Comparison of ENCODE assay signal across 1 fruit fly cellular context in the genomic region with DNA sequence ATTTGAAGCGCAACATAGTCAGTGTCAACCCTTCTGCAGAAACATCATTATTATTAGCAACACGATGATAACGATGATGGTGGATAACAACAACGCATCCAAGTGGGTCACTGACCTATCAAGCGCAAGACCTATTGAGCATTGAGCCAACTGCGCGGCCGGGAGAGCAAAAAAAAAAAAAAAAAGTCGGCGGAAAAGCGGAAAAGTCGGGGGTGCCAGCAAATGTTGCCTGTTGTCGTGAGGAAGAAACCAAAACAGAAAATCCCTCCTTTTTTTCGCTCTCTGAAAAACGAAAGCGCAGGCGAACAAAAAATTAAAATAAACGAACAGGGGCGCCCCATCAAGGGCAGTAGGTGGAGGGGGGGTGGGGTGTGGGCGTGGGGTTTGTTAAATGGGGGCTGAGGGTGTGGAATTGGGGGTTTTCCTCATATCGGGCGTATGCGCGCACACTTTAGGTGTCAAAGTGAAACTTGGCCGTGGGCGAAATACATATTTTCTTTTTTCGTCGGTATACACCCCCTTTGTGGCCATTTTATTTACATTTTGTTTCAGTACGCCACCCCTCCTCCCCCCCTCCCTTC.
A peak's percentile ranks its signal among the peaks of the same experiment; 100 is the strongest.
TF ChIP-seq lines count a peak whose summit lies in the region.

No protein-coding gene starts in this region.

TF ChIP-seq in whole organism, embryonic, 481 proteins besides CTCF, POLR2A, EP300 and RAD21 (continued from another document):
- TF ChIP-seq CG8281 (tag; optimal IDR thresholded peaks at IDR 0.05; lab: Kevin White, UChicago) = no peak
- TF ChIP-seq sob (GFP tag; IDR thresholded peaks at IDR 0.05; lab: Robert Waterston, UW) = 0 out of 2 replicates have a peak, but pooled peaks have one; percentile 5
- TF ChIP-seq stc (GFP tag; IDR thresholded peaks at IDR 0.05; lab: Robert Waterston, UW) = no peak
- no peak for TF ChIP-seq CG3995 (GFP tag; optimal IDR thresholded peaks at IDR 0.05; lab: Kevin White, UChicago)
- TF ChIP-seq crol (GFP tag; IDR thresholded peaks at IDR 0.05; lab: Robert Waterston, UW) = peak; percentile 89
- TF ChIP-seq Gsc (GFP tag; IDR thresholded peaks at IDR 0.05; lab: Robert Waterston, UW) = no peak
- no peak for TF ChIP-seq so (GFP tag; IDR thresholded peaks at IDR 0.05; lab: Robert Waterston, UW)
- TF ChIP-seq zfh1 (GFP tag; IDR thresholded peaks at IDR 0.05; lab: Robert Waterston, UW) = no peak
- TF ChIP-seq CG7556 (GFP tag; optimal IDR thresholded peaks at IDR 0.05; lab: Kevin White, UChicago) = no peak
- no peak for TF ChIP-seq CG18011 (GFP tag; optimal IDR thresholded peaks at IDR 0.05; lab: Kevin White, UChicago)
- no peak for TF ChIP-seq row (GFP tag; IDR thresholded peaks at IDR 0.05; lab: Robert Waterston, UW)
- TF ChIP-seq zfh2 (GFP tag; optimal IDR thresholded peaks at IDR 0.05; lab: Kevin White, UChicago) = no peak
- no peak for TF ChIP-seq CG12155 (GFP tag; optimal IDR thresholded peaks at IDR 0.05; lab: Kevin White, UChicago)
- no peak for TF ChIP-seq cas (GFP tag; IDR thresholded peaks at IDR 0.05; lab: Robert Waterston, UW)
- no peak for TF ChIP-seq CG14860 (GFP tag; IDR thresholded peaks at IDR 0.05; lab: Robert Waterston, UW; ENCODE audit: partially characterized antibody)
- TF ChIP-seq disco-r (GFP tag; optimal IDR thresholded peaks at IDR 0.05; lab: Kevin White, UChicago) = no peak
- TF ChIP-seq bsh (GFP tag; optimal IDR thresholded peaks at IDR 0.05; lab: Kevin White, UChicago) = peak in 1 of 2 experiments; percentile 23
- TF ChIP-seq Med (GFP tag; lab: Kevin White, UChicago) = no peak
- no peak for TF ChIP-seq ERR (GFP tag; optimal IDR thresholded peaks at IDR 0.05; lab: Kevin White, UChicago)
- TF ChIP-seq CHES-1-like (GFP tag; optimal IDR thresholded peaks at IDR 0.05; lab: Kevin White, UChicago) = no peak
- no peak for TF ChIP-seq Fer2 (tag; optimal IDR thresholded peaks at IDR 0.05; lab: Kevin White, UChicago)
- no peak for TF ChIP-seq Atf-2 (GFP tag; optimal IDR thresholded peaks at IDR 0.05; lab: Kevin White, UChicago)
- TF ChIP-seq sr (GFP tag; IDR thresholded peaks at IDR 0.05; lab: Robert Waterston, UW) = peak; percentile 80
- no peak for TF ChIP-seq inv (GFP tag; IDR thresholded peaks at IDR 0.05; lab: Robert Waterston, UW; ENCODE audit: partially characterized antibody)
- TF ChIP-seq CG12219 (GFP tag; optimal IDR thresholded peaks at IDR 0.05; lab: Kevin White, UChicago) = no peak
- TF ChIP-seq Kr (GFP tag; optimal IDR thresholded peaks at IDR 0.05; lab: Kevin White, UChicago) = no peak
- no peak for TF ChIP-seq sima (GFP tag; optimal IDR thresholded peaks at IDR 0.05; lab: Kevin White, UChicago)
- no peak for TF ChIP-seq Sox100B (GFP tag; optimal IDR thresholded peaks at IDR 0.05; lab: Kevin White, UChicago)
- TF ChIP-seq Stat92E (GFP tag; optimal IDR thresholded peaks at IDR 0.05; lab: Kevin White, UChicago) = no peak
- no peak for TF ChIP-seq ems (GFP tag; optimal IDR thresholded peaks at IDR 0.05; lab: Kevin White, UChicago)
- TF ChIP-seq fd96Cb (tag; optimal IDR thresholded peaks at IDR 0.05; lab: Kevin White, UChicago) = no peak
- no peak for TF ChIP-seq sug (tag; optimal IDR thresholded peaks at IDR 0.05; lab: Kevin White, UChicago)
- TF ChIP-seq Mad (GFP tag; optimal IDR thresholded peaks at IDR 0.05; lab: Kevin White, UChicago) = no peak
